Worm (Caenorhabditis elegans): ENCODE results near the gene B0454.5.
A peak's percentile ranks its signal among the peaks of the same experiment; 100 is the strongest.

Gene B0454.5

DNA sequence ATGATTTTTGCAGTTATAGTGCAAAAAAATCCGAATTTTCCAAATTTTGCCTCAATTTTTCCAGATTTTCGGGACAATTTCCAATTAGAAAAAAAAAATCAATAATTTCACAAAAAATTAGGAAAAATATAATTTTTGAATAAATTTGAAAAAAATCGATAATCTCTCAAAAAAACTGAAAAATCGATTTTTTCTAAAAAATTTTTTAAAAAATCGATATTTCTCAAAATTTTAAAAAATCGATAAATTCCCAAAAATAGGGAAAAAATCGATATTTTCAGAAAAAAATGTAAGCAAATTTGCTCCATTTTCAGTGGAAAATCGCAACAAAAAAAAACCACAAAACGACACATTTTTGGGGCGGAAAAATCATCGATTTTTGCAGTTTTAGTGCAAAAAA is 29.2 kb downstream of the B0454.5 start:
- TF ChIP-seq ztf-11 (tag; optimal IDR thresholded peaks at IDR 0.05) (no peak), unc-120 (tag; optimal IDR thresholded peaks at IDR 0.05; ENCODE audit: poor library complexity, severe bottlenecking) (no peak), mep-1 (tag; optimal IDR thresholded peaks at IDR 0.05) (no peak), hlh-1 (tag; optimal IDR thresholded peaks at IDR 0.05) (no peak), lsy-2 (tag; optimal IDR thresholded peaks at IDR 0.05) (no peak), nhr-28 (tag; optimal IDR thresholded peaks at IDR 0.05) (no peak), mls-2 (tag; optimal IDR thresholded peaks at IDR 0.05) (no peak), elt-3 (tag; optimal IDR thresholded peaks at IDR 0.05) (no peak), elt-1 (tag; optimal IDR thresholded peaks at IDR 0.05; ENCODE audit: borderline replicate concordance, insufficient read depth) (no peak), ceh-83 (GFP tag; optimal IDR thresholded peaks at IDR 0.05) (no peak), bed-3 (GFP tag; optimal IDR thresholded peaks at IDR 0.05) (no peak), ham-2 (GFP tag; optimal IDR thresholded peaks at IDR 0.05) (no peak)

- TF ChIP-seq ceh-83 (GFP tag; optimal IDR thresholded peaks at IDR 0.05), result no peak
- no peak for TF ChIP-seq unc-120 (tag; optimal IDR thresholded peaks at IDR 0.05; ENCODE audit: poor library complexity, severe bottlenecking)
- no peak for TF ChIP-seq tbx-8 (GFP tag; optimal IDR thresholded peaks at IDR 0.05)
- TF ChIP-seq ztf-11 (tag; optimal IDR thresholded peaks at IDR 0.05), result no peak
- no peak for TF ChIP-seq ham-2 (GFP tag; optimal IDR thresholded peaks at IDR 0.05)
- TF ChIP-seq nhr-12 (tag; optimal IDR thresholded peaks at IDR 0.05), result no peak
Measured at ce11 chrII:3068646-3069045, 30.0 kb downstream of the B0454.5 start.

ce11 chrII:3070182-3070581 is 31.5 kb downstream of the B0454.5 start:
- TF ChIP-seq nhr-12 (tag; optimal IDR thresholded peaks at IDR 0.05) (no peak), nhr-76 (tag; optimal IDR thresholded peaks at IDR 0.05) (no peak), ceh-43 (GFP tag; optimal IDR thresholded peaks at IDR 0.05) (no peak), drap-1 (GFP tag; optimal IDR thresholded peaks at IDR 0.05) (no peak), blmp-1 (tag; optimal IDR thresholded peaks at IDR 0.05) (no peak), nhr-28 (tag; optimal IDR thresholded peaks at IDR 0.05) (no peak), lin-13 (tag; optimal IDR thresholded peaks at IDR 0.05) (no peak), elt-3 (tag; optimal IDR thresholded peaks at IDR 0.05) (no peak), snpc-4 (tag; optimal IDR thresholded peaks at IDR 0.05) (no peak), mab-5 (tag; optimal IDR thresholded peaks at IDR 0.05) (no peak), sem-2 (GFP tag; optimal IDR thresholded peaks at IDR 0.05) (no peak), ceh-39 (tag; optimal IDR thresholded peaks at IDR 0.05) (no peak), ztf-11 (tag; optimal IDR thresholded peaks at IDR 0.05) (no peak), ham-2 (GFP tag; optimal IDR thresholded peaks at IDR 0.05) (no peak), pha-4 (tag; optimal IDR thresholded peaks at IDR 0.05) (no peak), elt-1 (tag; optimal IDR thresholded peaks at IDR 0.05; ENCODE audit: borderline replicate concordance, insufficient read depth) (no peak), zip-8 (tag; optimal IDR thresholded peaks at IDR 0.05) (no peak), bed-3 (GFP tag; optimal IDR thresholded peaks at IDR 0.05) (no peak), unc-39 (tag; optimal IDR thresholded peaks at IDR 0.05) (no peak)

- TF ChIP-seq snpc-4 (tag; optimal IDR thresholded peaks at IDR 0.05) (no peak), ceh-39 (tag; optimal IDR thresholded peaks at IDR 0.05) (no peak), cnd-1 (tag; optimal IDR thresholded peaks at IDR 0.05) (no peak), nhr-2 (tag; optimal IDR thresholded peaks at IDR 0.05) (no peak), ceh-43 (GFP tag; optimal IDR thresholded peaks at IDR 0.05) (no peak), elt-1 (tag; optimal IDR thresholded peaks at IDR 0.05; ENCODE audit: borderline replicate concordance, insufficient read depth) (no peak), bed-3 (GFP tag; optimal IDR thresholded peaks at IDR 0.05) (no peak), unc-120 (tag; optimal IDR thresholded peaks at IDR 0.05; ENCODE audit: poor library complexity, severe bottlenecking) (no peak), drap-1 (GFP tag; optimal IDR thresholded peaks at IDR 0.05) (no peak), mab-5 (tag; optimal IDR thresholded peaks at IDR 0.05) (no peak), tbx-8 (GFP tag; optimal IDR thresholded peaks at IDR 0.05) (no peak), mls-2 (tag; optimal IDR thresholded peaks at IDR 0.05) (no peak), ces-1 (GFP tag; optimal IDR thresholded peaks at IDR 0.05) (no peak), blmp-1 (tag; optimal IDR thresholded peaks at IDR 0.05) (no peak)
Measured at ce11 chrII:3071012-3071749, 32.5 kb downstream of the B0454.5 start, which contains the start of gene Y25C1A.7. Y25C1A.7 (minus strand) TSS chrII:3071062.

DNA sequence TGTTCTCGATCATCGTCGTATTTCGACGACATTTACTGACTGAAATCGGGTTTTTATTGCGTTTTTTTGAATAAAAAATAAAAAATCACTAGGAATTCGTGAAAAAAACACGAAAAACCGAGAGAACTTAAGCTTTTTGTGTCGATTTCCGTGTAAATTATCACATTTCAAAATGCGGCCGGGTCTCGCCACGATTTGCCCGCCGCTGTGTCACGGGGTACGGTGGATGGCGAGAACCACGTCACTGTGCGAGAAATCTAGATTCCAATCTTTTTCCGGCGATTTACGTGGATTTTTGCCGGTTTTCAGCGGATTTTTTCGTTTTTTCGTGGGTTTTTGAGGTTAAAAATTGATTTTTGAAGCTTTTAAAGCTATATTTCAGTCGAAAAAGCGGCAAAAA is 38.3 kb downstream of the B0454.5 start, which contains the start of gene Y25C1A.8:
Gene Y25C1A.8, minus strand, starts transcription at position 45 of the 400 bp plus-strand sequence.
- TF ChIP-seq nhr-12 (tag; optimal IDR thresholded peaks at IDR 0.05) (no peak), sptf-1 (tag; optimal IDR thresholded peaks at IDR 0.05) (peak; percentile 70), hlh-1 (tag; optimal IDR thresholded peaks at IDR 0.05) (no peak), ceh-43 (GFP tag; optimal IDR thresholded peaks at IDR 0.05) (peak; percentile 44), drap-1 (GFP tag; optimal IDR thresholded peaks at IDR 0.05) (peak; percentile 68), unc-120 (tag; optimal IDR thresholded peaks at IDR 0.05; ENCODE audit: poor library complexity, severe bottlenecking) (peak; percentile 10), lin-13 (tag; optimal IDR thresholded peaks at IDR 0.05) (peak; percentile 70), unc-62 (GFP tag; optimal IDR thresholded peaks at IDR 0.05) (peak; percentile 30), mep-1 (tag; optimal IDR thresholded peaks at IDR 0.05) (peak; percentile 49), bed-3 (GFP tag; optimal IDR thresholded peaks at IDR 0.05) (peak; percentile 59), elt-1 (tag; optimal IDR thresholded peaks at IDR 0.05; ENCODE audit: borderline replicate concordance, insufficient read depth) (peak; percentile 31), nhr-28 (tag; optimal IDR thresholded peaks at IDR 0.05) (no peak), nhr-2 (tag; optimal IDR thresholded peaks at IDR 0.05) (no peak), ceh-83 (GFP tag; optimal IDR thresholded peaks at IDR 0.05) (peak; percentile 68), ces-1 (GFP tag; optimal IDR thresholded peaks at IDR 0.05) (peak; percentile 76), M03D4.4 (tag; optimal IDR thresholded peaks at IDR 0.05) (no peak), lin-32 (GFP tag; optimal IDR thresholded peaks at IDR 0.05) (no peak), nhr-237 (tag; optimal IDR thresholded peaks at IDR 0.05) (peak; percentile 26), ham-2 (GFP tag; optimal IDR thresholded peaks at IDR 0.05) (peak; percentile 7), pha-4 (tag; optimal IDR thresholded peaks at IDR 0.05) (peak; percentile 78), snpc-4 (tag; optimal IDR thresholded peaks at IDR 0.05) (no peak), tbx-8 (GFP tag; optimal IDR thresholded peaks at IDR 0.05) (peak; percentile 20), lsy-2 (tag; optimal IDR thresholded peaks at IDR 0.05) (peak; percentile 99), nhr-76 (tag; optimal IDR thresholded peaks at IDR 0.05) (no peak), mls-2 (tag; optimal IDR thresholded peaks at IDR 0.05) (peak; percentile 44), ceh-39 (tag; optimal IDR thresholded peaks at IDR 0.05) (no peak)
